Worm (Caenorhabditis elegans) whole organism, L4 larva: Measurements from ENCODE around the gene clec-238.

Source experiments
- D1046.2 ChIP-seq: fragments of 200-800 bp; sonication (Bioruptor generic); IDR thresholded peaks from 2 replicates; pipeline ENCODE4 v1.3.6; 2022; ENCODE audit warnings: missing genetic modification characterization, missing compliant biosample characterization
- F10B5.3 ChIP-seq: sonication (generic microtip); optimal IDR thresholded peaks from 2 replicates; lab custom pipeline; 2016; ENCODE audit warnings: mild to moderate bottlenecking, missing genetic modification characterization, missing compliant biosample characterization
- F26F4.8 ChIP-seq: fragments of 200-800 bp; sonication (Bioruptor generic); conservative IDR thresholded peaks from 2 replicates; pipeline ENCODE4 v1.3.6; 2022; ENCODE audit warnings: missing genetic modification characterization, missing compliant biosample characterization
- F44E2.7 ChIP-seq: fragments of 200-800 bp; sonication (Bioruptor generic); IDR thresholded peaks from 2 replicates; pipeline ENCODE4 v2.1.2; 2022; ENCODE audit warnings: missing genetic modification characterization, missing compliant biosample characterization
- F49E8.2 ChIP-seq: sonication (generic microtip); optimal IDR thresholded peaks from 2 replicates; lab custom pipeline; 2016; ENCODE audit warnings: missing compliant biosample characterization, mild to moderate bottlenecking, missing genetic modification characterization, borderline replicate concordance
- T26A8.4 ChIP-seq: fragments of 200-800 bp; sonication (Bioruptor generic); IDR thresholded peaks from 2 replicates; pipeline ENCODE4 v1.3.6; 2022; ENCODE audit warnings: missing genetic modification characterization, missing compliant biosample characterization
- Y5F2A.4 ChIP-seq: fragments of 200-800 bp; sonication (Bioruptor generic); optimal IDR thresholded peaks from 2 replicates; lab custom pipeline; 2018; ENCODE audit warnings: mild to moderate bottlenecking, missing genetic modification characterization, missing compliant biosample characterization
- ZK546.5 ChIP-seq, 2 experiments: sonication (generic microtip); optimal IDR thresholded peaks; 2 replicates each; lab custom pipeline; 2017; ENCODE audit warnings: missing biosample characterization in 2 of 2, missing genetic modification characterization in 2 of 2
- arid-1 ChIP-seq: fragments of 200-800 bp; sonication (Bioruptor generic); conservative IDR thresholded peaks from 2 replicates; pipeline ENCODE4 v1.3.6; 2022; ENCODE audit warnings: missing genetic modification reagents, missing genetic modification characterization, missing compliant biosample characterization
- ceh-20 ChIP-seq: fragments of 200-800 bp; sonication (Bioruptor generic); IDR thresholded peaks from 2 replicates; pipeline ENCODE4 v1.3.6; 2022; ENCODE audit warnings: missing genetic modification reagents, missing genetic modification characterization, missing compliant biosample characterization
- ceh-28 ChIP-seq: fragments of 150-350 bp; optimal IDR thresholded peaks from 2 replicates; lab custom pipeline; 2014; ENCODE audit warnings: missing biosample characterization, missing genetic modification reagents, missing genetic modification characterization
- ceh-62 ChIP-seq: sonication (generic microtip); optimal IDR thresholded peaks from 2 replicates; lab custom pipeline; 2017; ENCODE audit warnings: missing biosample characterization, missing genetic modification characterization
- cey-2 ChIP-seq: sonication (generic microtip); optimal IDR thresholded peaks from 3 replicates; lab custom pipeline; 2017; ENCODE audit warnings: missing genetic modification characterization, mild to moderate bottlenecking, missing compliant biosample characterization, antibody characterized with exemption, borderline replicate concordance; ENCODE audit not compliant: insufficient read depth
- dpl-1 ChIP-seq: fragments of 150-350 bp; optimal IDR thresholded peaks from 2 replicates; lab custom pipeline; 2014; ENCODE audit warnings: missing biosample characterization, missing genetic modification reagents, missing genetic modification characterization
- duxl-1 ChIP-seq: sonication (generic microtip); optimal IDR thresholded peaks from 2 replicates; lab custom pipeline; 2016; ENCODE audit warnings: mild to moderate bottlenecking, missing genetic modification characterization, moderate library complexity, missing compliant biosample characterization; ENCODE audit not compliant: poor library complexity
- egl-27 ChIP-seq: sonication (generic microtip); optimal IDR thresholded peaks from 3 replicates; lab custom pipeline; 2017; ENCODE audit warnings: missing biosample characterization, missing genetic modification reagents, missing genetic modification characterization
- fkh-10 ChIP-seq: fragments of 150-350 bp; optimal IDR thresholded peaks from 2 replicates; lab custom pipeline; 2014; ENCODE audit warnings: missing biosample characterization, missing genetic modification reagents, missing genetic modification characterization
- fos-1 ChIP-seq: fragments of 150-350 bp; optimal IDR thresholded peaks from 2 replicates; lab custom pipeline; 2014; ENCODE audit warnings: missing biosample characterization, missing genetic modification characterization
- hif-1 ChIP-seq, 2 experiments: sonication (generic microtip); optimal IDR thresholded peaks; 2 replicates each; lab custom pipeline; 2016 to 2017; ENCODE audit warnings: missing compliant biosample characterization in 2 of 2, missing genetic modification characterization in 2 of 2, missing genetic modification reagents in 2 of 2, missing genotype in 2 of 2, mild to moderate bottlenecking in 1 of 2
- hmg-1.1 ChIP-seq: fragments of 200-800 bp; sonication (Bioruptor generic); IDR thresholded peaks from 2 replicates; pipeline ENCODE4 v1.3.6; 2022; ENCODE audit warnings: missing genetic modification reagents, missing genetic modification characterization, missing compliant biosample characterization
- lin-13 ChIP-seq: fragments of 150-350 bp; optimal IDR thresholded peaks from 2 replicates; lab custom pipeline; 2014; ENCODE audit warnings: missing biosample characterization, missing genetic modification reagents, missing genetic modification characterization
- lin-38 ChIP-seq: fragments of 200-800 bp; sonication (Bioruptor generic); IDR thresholded peaks from 2 replicates; pipeline ENCODE4 v1.3.6; 2022; ENCODE audit warnings: missing genetic modification reagents, missing genetic modification characterization, missing compliant biosample characterization
- madf-9 ChIP-seq: fragments of 200-800 bp; sonication (Bioruptor generic); conservative IDR thresholded peaks from 2 replicates; pipeline ENCODE4 v1.3.6; 2022; ENCODE audit warnings: missing genetic modification reagents, missing genetic modification characterization, missing compliant biosample characterization
- mxl-3 ChIP-seq: fragments of 200-800 bp; sonication (Bioruptor generic); optimal IDR thresholded peaks from 2 replicates; lab custom pipeline; 2018; ENCODE audit warnings: mild to moderate bottlenecking, missing genetic modification characterization, missing compliant biosample characterization
- nhr-10 ChIP-seq: fragments of 150-350 bp; optimal IDR thresholded peaks from 2 replicates; lab custom pipeline; 2014; ENCODE audit warnings: missing biosample characterization, missing genetic modification characterization
- nhr-102 ChIP-seq: sonication (generic microtip); optimal IDR thresholded peaks from 2 replicates; lab custom pipeline; 2016; ENCODE audit warnings: mild to moderate bottlenecking, missing genetic modification characterization, moderate library complexity, missing compliant biosample characterization
- nhr-111 ChIP-seq: fragments of 200-800 bp; sonication (Bioruptor generic); optimal IDR thresholded peaks from 2 replicates; lab custom pipeline; 2018; ENCODE audit warnings: mild to moderate bottlenecking, missing genetic modification characterization, missing compliant biosample characterization
- nhr-237 ChIP-seq: sonication (generic microtip); optimal IDR thresholded peaks from 2 replicates; lab custom pipeline; 2017; ENCODE audit warnings: missing biosample characterization, missing genetic modification characterization
- nhr-28 ChIP-seq: fragments of 150-350 bp; optimal IDR thresholded peaks from 2 replicates; lab custom pipeline; 2014; ENCODE audit warnings: missing biosample characterization, missing genetic modification characterization
- nhr-76 ChIP-seq: fragments of 150-350 bp; optimal IDR thresholded peaks from 2 replicates; lab custom pipeline; 2014; ENCODE audit warnings: missing biosample characterization, missing genetic modification characterization
- rbr-2 ChIP-seq: sonication (generic microtip); optimal IDR thresholded peaks from 2 replicates; lab custom pipeline; 2016; ENCODE audit warnings: missing genotype, missing genetic modification characterization, missing compliant biosample characterization
- sdz-12 ChIP-seq: fragments of 200-800 bp; sonication (Bioruptor generic); optimal IDR thresholded peaks from 2 replicates; lab custom pipeline; 2018; ENCODE audit warnings: mild to moderate bottlenecking, missing genetic modification characterization, missing compliant biosample characterization
- unc-62 ChIP-seq, 3 experiments: fragments of 150-350 bp in 1 of 3; sonication (generic microtip); optimal IDR thresholded peaks in 2 of 3; peaks in 1 of 3; 1 replicate in 1 of 3; 2 replicates in 2 of 3; lab custom pipeline; 2014 to 2017; ENCODE audit warnings: missing biosample characterization in 3 of 3, missing genetic modification characterization in 3 of 3, missing genetic modification reagents in 3 of 3, missing genotype in 1 of 3
- zip-2 ChIP-seq: fragments of 150-350 bp; optimal IDR thresholded peaks from 2 replicates; lab custom pipeline; 2014; ENCODE audit warnings: missing biosample characterization, missing genetic modification characterization

clec-238 gene

DNA sequence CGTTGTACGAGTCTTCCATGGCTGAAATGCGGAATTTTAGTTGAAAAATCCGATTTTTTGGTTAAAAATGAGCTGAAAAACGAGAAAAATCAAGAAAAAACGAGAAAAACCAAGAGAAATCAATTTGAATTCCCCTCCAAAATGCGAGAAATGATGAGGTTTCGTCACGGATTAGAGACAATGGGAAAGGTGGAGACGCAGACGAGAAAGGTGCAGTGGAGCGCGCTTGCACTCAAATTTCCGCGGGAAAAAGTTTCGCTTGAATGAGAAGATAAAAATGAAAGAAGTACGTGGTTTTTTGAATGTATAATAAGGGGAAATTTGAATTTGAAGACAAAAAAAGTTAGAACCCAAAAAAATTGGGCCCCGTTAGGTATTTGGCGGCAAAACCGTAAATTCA lies 14.1 kb downstream of the clec-238 start, which contains the start of gene efl-1 (continued):
- no peak for TF ChIP-seq cey-2 (tag; lab: Kevin White, UChicago)
- TF ChIP-seq zip-2 (tag; lab: Kevin White, UChicago), result no peak
- peak; percentile 95 for TF ChIP-seq duxl-1 (tag; lab: Kevin White, UChicago)
- TF ChIP-seq nhr-10 (tag; lab: Kevin White, UChicago), result no peak
- peak; percentile 4 for TF ChIP-seq nhr-76 (tag; lab: Kevin White, UChicago)
- peak; percentile 79 for TF ChIP-seq fkh-10 (GFP tag; lab: Kevin White, UChicago)
- no peak; the same call in 1 of the 2 replicates for TF ChIP-seq T26A8.4 (GFP tag; lab: Robert Waterston, UW)
- TF ChIP-seq F49E8.2 (tag; lab: Kevin White, UChicago), result peak; percentile 12
- TF ChIP-seq rbr-2 (tag; lab: Kevin White, UChicago), result peak; percentile 81
- peak; percentile 100 for TF ChIP-seq dpl-1
- no peak for TF ChIP-seq F44E2.7
- no peak for TF ChIP-seq nhr-237 (tag; lab: Kevin White, UChicago)
- no peak for TF ChIP-seq sdz-12 (GFP tag; lab: Kevin White, UChicago)
- TF ChIP-seq nhr-28 (tag; lab: Kevin White, UChicago), result peak; percentile 79
- TF ChIP-seq egl-27 (tag; lab: Kevin White, UChicago), result no peak
- TF ChIP-seq Y5F2A.4 (GFP tag; lab: Kevin White, UChicago), result no peak
- TF ChIP-seq ceh-20 (GFP tag; lab: Robert Waterston, UW), result peak; percentile 90
- no peak for TF ChIP-seq ceh-62 (tag; lab: Kevin White, UChicago)
- TF ChIP-seq mxl-3, result no peak

DNA sequence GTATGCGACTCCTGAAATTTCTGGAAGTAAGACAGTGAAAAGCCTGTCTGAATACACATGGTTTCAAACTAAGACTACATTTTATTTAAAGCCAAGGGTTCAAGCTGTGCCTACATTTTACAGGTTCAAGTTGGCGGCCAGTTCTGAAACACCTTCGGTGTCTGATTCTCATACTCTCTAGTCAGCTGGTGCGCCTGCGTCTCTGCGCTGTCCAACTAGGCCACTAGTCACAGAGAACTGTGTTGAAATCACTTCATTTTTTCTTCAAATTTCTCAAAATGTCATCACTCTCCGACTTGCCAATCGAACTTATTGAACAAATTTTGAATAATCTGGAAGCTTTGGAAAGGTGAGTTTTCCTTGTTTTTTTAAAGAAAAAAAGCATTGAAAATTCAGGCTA lies 15.0 kb downstream of the clec-238 start, which contains the start of gene fbxa-90:
fbxa-90 (plus strand) TSS at position 179 of the 400 bp plus-strand sequence.
- TF ChIP-seq nhr-28 (tag; lab: Kevin White, UChicago) (peak; percentile 0), nhr-76 (tag; lab: Kevin White, UChicago) (no peak), dpl-1 (peak; percentile 6), unc-62 (GFP tag; optimal IDR thresholded peaks at IDR 0.05 in 1 of 2; lab: Kevin White, UChicago) (peak in 1 of 2 experiments; percentile 34), unc-62 (tag; optimal IDR thresholded peaks at IDR 0.05; lab: Kevin White, UChicago) (no peak), hmg-1.1 (GFP tag; lab: Robert Waterston, UW) (peak; percentile 11; the same call in 1 of the 2 replicates), ceh-28 (tag; lab: Kevin White, UChicago) (no peak)

DNA sequence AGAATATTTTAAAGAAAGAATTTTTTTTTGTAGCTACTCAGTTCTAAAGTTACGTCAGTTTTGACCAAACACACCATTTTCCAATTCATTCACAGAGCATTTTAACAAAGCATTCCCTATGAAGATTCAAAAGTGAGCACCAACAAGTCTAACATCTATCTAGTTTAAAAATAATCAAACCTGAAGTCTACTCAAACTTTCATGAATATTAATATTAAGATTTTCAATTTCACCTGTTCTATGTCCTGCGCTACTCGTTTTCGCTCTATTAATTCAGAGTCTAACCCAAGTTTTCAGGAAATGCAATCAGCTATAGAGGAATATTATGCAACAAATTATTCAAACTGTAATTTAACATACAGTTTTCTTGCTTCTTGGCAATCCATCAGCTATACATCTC lies 20.5 kb downstream of the clec-238 start, which contains the start of gene srh-119:
srh-119 (plus strand) TSS at position 301 of the 400 bp plus-strand sequence.
- TF ChIP-seq nhr-111 (GFP tag; lab: Kevin White, UChicago) (no peak), F26F4.8 (GFP tag; lab: Robert Waterston, UW) (no peak), ZK546.5 (tag; optimal IDR thresholded peaks at IDR 0.05; lab: Kevin White, UChicago) (no peak), madf-9 (GFP tag; lab: Robert Waterston, UW) (no peak), hif-1 (tag; optimal IDR thresholded peaks at IDR 0.05; lab: Kevin White, UChicago) (no peak), fos-1 (no peak), lin-38 (GFP tag; lab: Robert Waterston, UW) (no peak), sdz-12 (GFP tag; lab: Kevin White, UChicago) (no peak), hmg-1.1 (GFP tag; lab: Robert Waterston, UW) (no peak), D1046.2 (GFP tag; lab: Robert Waterston, UW) (no peak), egl-27 (tag; lab: Kevin White, UChicago) (no peak), fkh-10 (GFP tag; lab: Kevin White, UChicago) (no peak), nhr-102 (no peak), lin-13 (GFP tag; lab: Kevin White, UChicago) (no peak), arid-1 (GFP tag; lab: Robert Waterston, UW) (no peak), duxl-1 (tag; lab: Kevin White, UChicago) (no peak), F10B5.3 (no peak)
